Fruit fly (Drosophila melanogaster) whole organism, embryonic: ENCODE measurements around the gene CG4133.

Source experiments
- Atf6 ChIP-seq: fragments of 200-800 bp; sonication (Bioruptor generic); IDR thresholded peaks from 2 replicates; pipeline ENCODE4 v1.3.6; 2022; ENCODE audit warnings: missing biosample characterization, missing genetic modification characterization
- CG10654 ChIP-seq: fragments of 200-800 bp; sonication (Bioruptor generic); optimal IDR thresholded peaks from 2 replicates; lab custom pipeline; 2016; ENCODE audit warnings: missing biosample characterization, missing genetic modification characterization
- CG10959 ChIP-seq: fragments of 200-800 bp; sonication (Bioruptor generic); IDR thresholded peaks from 2 replicates; pipeline ENCODE4 v1.3.6; 2022; ENCODE audit warnings: missing biosample characterization, missing genetic modification characterization
- CG12071 ChIP-seq: fragments of 200-800 bp; sonication (Bioruptor generic); optimal IDR thresholded peaks from 3 replicates; lab custom pipeline; 2018; ENCODE audit warnings: missing biosample characterization, mild to moderate bottlenecking, missing genetic modification characterization
- CG12236 ChIP-seq: fragments of 200-800 bp; sonication (Bioruptor generic); optimal IDR thresholded peaks from 2 replicates; lab custom pipeline; 2016; ENCODE audit warnings: missing biosample characterization, missing genetic modification characterization
- CG15269 ChIP-seq: fragments of 200-800 bp; sonication (Bioruptor generic); optimal IDR thresholded peaks from 2 replicates; lab custom pipeline; 2018; ENCODE audit warnings: missing biosample characterization, mild to moderate bottlenecking, missing genetic modification characterization, moderate library complexity
- CG1603 ChIP-seq: fragments of 200-800 bp; sonication (Bioruptor generic); optimal IDR thresholded peaks from 2 replicates; lab custom pipeline; 2019; ENCODE audit warnings: missing biosample characterization, mild to moderate bottlenecking, missing genetic modification characterization, moderate library complexity
- CG16779 ChIP-seq: fragments of 200-800 bp; sonication (Bioruptor generic); IDR thresholded peaks from 2 replicates; pipeline ENCODE4 v1.3.6; 2022; ENCODE audit warnings: missing biosample characterization, missing genetic modification characterization
- CG17568 ChIP-seq: fragments of 200-800 bp; sonication (Bioruptor generic); optimal IDR thresholded peaks from 2 replicates; lab custom pipeline; 2018; ENCODE audit warnings: missing biosample characterization, mild to moderate bottlenecking, missing genetic modification characterization, moderate library complexity
- CG18262 ChIP-seq: fragments of 200-800 bp; optimal IDR thresholded peaks from 3 replicates; lab custom pipeline; 2019; ENCODE audit warnings: missing biosample characterization, mild to moderate bottlenecking, missing genetic modification characterization, moderate library complexity
- CG2116 ChIP-seq: fragments of 200-800 bp; sonication (Bioruptor generic); optimal IDR thresholded peaks from 3 replicates; lab custom pipeline; 2018; ENCODE audit warnings: missing biosample characterization, mild to moderate bottlenecking, missing genetic modification characterization
- CG2129 ChIP-seq: fragments of 200-800 bp; sonication (Bioruptor generic); IDR thresholded peaks from 2 replicates; pipeline ENCODE4 v1.3.6; 2022; ENCODE audit warnings: missing biosample characterization, missing genetic modification characterization; ENCODE audit not compliant: partially characterized antibody
- CG31388 ChIP-seq: fragments of 200-800 bp; sonication (Bioruptor generic); optimal IDR thresholded peaks from 2 replicates; lab custom pipeline; 2016; ENCODE audit warnings: missing biosample characterization, missing genetic modification characterization
- CG32532 ChIP-seq: fragments of 200-800 bp; sonication (Bioruptor generic); IDR thresholded peaks from 2 replicates; pipeline ENCODE4 v1.3.6; 2022; ENCODE audit warnings: missing biosample characterization, missing genetic modification characterization
- CG32772 ChIP-seq: fragments of 200-800 bp; sonication (Bioruptor generic); IDR thresholded peaks from 2 replicates; pipeline ENCODE4 v1.3.6; 2022; ENCODE audit warnings: missing biosample characterization, missing genetic modification characterization
- CG34224 ChIP-seq: fragments of 200-800 bp; sonication (Bioruptor generic); IDR thresholded peaks from 3 replicates; pipeline ENCODE4 v1.3.6; 2022; ENCODE audit warnings: missing biosample characterization, missing genetic modification characterization; ENCODE audit not compliant: partially characterized antibody
- CG4328 ChIP-seq: fragments of 200-800 bp; sonication (Bioruptor generic); optimal IDR thresholded peaks from 3 replicates; lab custom pipeline; 2017; ENCODE audit warnings: missing biosample characterization, missing genetic modification reagents, missing genetic modification characterization
- CG4617 ChIP-seq: fragments of 200-800 bp; sonication (Bioruptor generic); optimal IDR thresholded peaks from 3 replicates; lab custom pipeline; 2016; ENCODE audit warnings: missing biosample characterization, missing genetic modification characterization, borderline replicate concordance
- CG5953 ChIP-seq: fragments of 200-800 bp; sonication (Bioruptor generic); IDR thresholded peaks from 2 replicates; pipeline ENCODE4 v1.3.6; 2022; ENCODE audit warnings: missing biosample characterization, missing genetic modification characterization
- CG6813 ChIP-seq: fragments of 200-800 bp; sonication (Bioruptor generic); optimal IDR thresholded peaks from 2 replicates; lab custom pipeline; 2017; ENCODE audit warnings: missing biosample characterization, missing genetic modification characterization, mild to moderate bottlenecking, moderate library complexity, missing genetic modification reagents
- CG9215 ChIP-seq: fragments of 200-800 bp; sonication (Bioruptor generic); IDR thresholded peaks from 2 replicates; pipeline ENCODE4 v1.3.6; 2022; ENCODE audit warnings: missing biosample characterization, missing genetic modification characterization
- CTCF ChIP-seq: fragments of 200-800 bp; sonication (Bioruptor generic); optimal IDR thresholded peaks from 2 replicates; lab custom pipeline; 2017; ENCODE audit warnings: missing biosample characterization, mild to moderate bottlenecking, missing genetic modification characterization, moderate library complexity
- Dfd ChIP-seq, 2 experiments: fragments of >200 bp; optimal IDR thresholded peaks; 2 replicates each; lab custom pipeline; 2017; ENCODE audit warnings: missing biosample characterization in 2 of 2, missing genetic modification characterization in 2 of 2
- H15 ChIP-seq: fragments of 200-800 bp; sonication (Bioruptor generic); IDR thresholded peaks from 3 replicates; pipeline ENCODE4 v1.3.6; 2022; ENCODE audit warnings: missing biosample characterization, missing genetic modification characterization
- MBD-R2 ChIP-seq: fragments of 200-800 bp; sonication (Bioruptor generic); IDR thresholded peaks from 2 replicates; pipeline ENCODE4 v1.3.6; 2022; ENCODE audit warnings: missing biosample characterization, missing genetic modification characterization
- Neu2 ChIP-seq: fragments of 200-800 bp; sonication (Bioruptor generic); optimal IDR thresholded peaks from 3 replicates; lab custom pipeline; 2016; ENCODE audit warnings: missing biosample characterization, missing genetic modification characterization, borderline replicate concordance
- Nf-YA ChIP-seq: fragments of 200-800 bp; sonication (Bioruptor generic); IDR thresholded peaks from 2 replicates; pipeline ENCODE4 v1.3.6; 2022; ENCODE audit warnings: missing biosample characterization, missing genetic modification characterization
- PHDP ChIP-seq: fragments of 200-800 bp; sonication (Bioruptor generic); optimal IDR thresholded peaks from 3 replicates; lab custom pipeline; 2018; ENCODE audit warnings: missing biosample characterization, mild to moderate bottlenecking, missing genetic modification characterization, moderate library complexity
- Spps ChIP-seq: fragments of 200-800 bp; sonication (Bioruptor generic); optimal IDR thresholded peaks from 2 replicates; lab custom pipeline; 2018; ENCODE audit warnings: missing biosample characterization, mild to moderate bottlenecking, missing genetic modification characterization
- amos ChIP-seq: fragments of 200-800 bp; sonication (Bioruptor generic); IDR thresholded peaks from 2 replicates; pipeline ENCODE4 v1.3.6; 2022; ENCODE audit warnings: missing biosample characterization, missing genetic modification characterization; ENCODE audit not compliant: partially characterized antibody
- ap ChIP-seq: fragments of 200-800 bp; sonication (Bioruptor generic); IDR thresholded peaks from 2 replicates; pipeline ENCODE4 v1.3.6; 2022; ENCODE audit warnings: missing biosample characterization, missing genetic modification characterization
- ara ChIP-seq: fragments of 200-800 bp; sonication (Bioruptor generic); IDR thresholded peaks from 2 replicates; pipeline ENCODE4 v1.3.6; 2022; ENCODE audit warnings: missing biosample characterization, missing genetic modification characterization
- ase ChIP-seq: fragments of 200-800 bp; sonication (Bioruptor generic); IDR thresholded peaks from 3 replicates; pipeline ENCODE4 v1.3.6; 2022; ENCODE audit warnings: missing biosample characterization, missing genetic modification characterization
- corto ChIP-seq: fragments of 200-800 bp; sonication (Bioruptor generic); optimal IDR thresholded peaks from 2 replicates; lab custom pipeline; 2016; ENCODE audit warnings: missing biosample characterization, mild to moderate bottlenecking, missing genetic modification characterization, moderate library complexity
- ind ChIP-seq: fragments of 200-800 bp; sonication (Bioruptor generic); optimal IDR thresholded peaks from 3 replicates; lab custom pipeline; 2016; ENCODE audit warnings: missing biosample characterization, missing genetic modification characterization
- jing ChIP-seq: fragments of 200-800 bp; sonication (Bioruptor generic); optimal IDR thresholded peaks from 2 replicates; lab custom pipeline; 2018; ENCODE audit warnings: missing biosample characterization, mild to moderate bottlenecking, missing genetic modification characterization
- lab ChIP-seq: fragments of 200-800 bp; sonication (Bioruptor generic); optimal IDR thresholded peaks from 3 replicates; lab custom pipeline; 2017; ENCODE audit warnings: missing biosample characterization, missing genetic modification characterization, mild to moderate bottlenecking, moderate library complexity, missing genetic modification reagents
- lbe ChIP-seq: fragments of 200-800 bp; sonication (Bioruptor generic); optimal IDR thresholded peaks from 2 replicates; lab custom pipeline; 2016; ENCODE audit warnings: missing biosample characterization, mild to moderate bottlenecking, missing genetic modification characterization
- oc ChIP-seq: fragments of 200-800 bp; sonication (Bioruptor generic); optimal IDR thresholded peaks from 2 replicates; lab custom pipeline; 2018; ENCODE audit warnings: missing biosample characterization, mild to moderate bottlenecking, missing genetic modification characterization, moderate library complexity
- pfk ChIP-seq: fragments of 200-800 bp; sonication (Bioruptor generic); optimal IDR thresholded peaks from 2 replicates; lab custom pipeline; 2018; ENCODE audit warnings: missing biosample characterization, mild to moderate bottlenecking, missing genetic modification characterization, moderate library complexity
- phol ChIP-seq: fragments of 200-800 bp; sonication (Bioruptor generic); optimal IDR thresholded peaks from 3 replicates; lab custom pipeline; 2018; ENCODE audit warnings: missing biosample characterization, mild to moderate bottlenecking, missing genetic modification characterization, moderate library complexity
- psq ChIP-seq: fragments of 200-800 bp; sonication (Bioruptor generic); optimal IDR thresholded peaks from 2 replicates; lab custom pipeline; 2017; ENCODE audit warnings: missing biosample characterization, missing genetic modification characterization
- sc ChIP-seq, 3 experiments: fragments of >200 bp in 2 of 3; fragments of 200-800 bp in 1 of 3; sonication (Bioruptor generic) in 1 of 3; optimal IDR thresholded peaks; 2 replicates in 2 of 3; 3 replicates in 1 of 3; lab custom pipeline; 2017; ENCODE audit warnings: mild to moderate bottlenecking in 1 of 3, missing biosample characterization in 1 of 3, missing genetic modification characterization in 1 of 3, missing genetic modification reagents in 1 of 3
- ssp ChIP-seq: fragments of 200-800 bp; sonication (Bioruptor generic); IDR thresholded peaks from 2 replicates; pipeline ENCODE4 v1.3.6; 2022; ENCODE audit warnings: missing biosample characterization, missing genetic modification characterization
- tna ChIP-seq: fragments of 200-800 bp; sonication (Bioruptor generic); IDR thresholded peaks from 2 replicates; pipeline ENCODE4 v1.3.6; 2022; ENCODE audit warnings: missing biosample characterization, missing genetic modification characterization; ENCODE audit not compliant: partially characterized antibody
- toy ChIP-seq: fragments of 200-800 bp; sonication (Bioruptor generic); IDR thresholded peaks from 2 replicates; pipeline ENCODE4 v1.3.6; 2022; ENCODE audit warnings: missing biosample characterization, missing genetic modification characterization
- trem ChIP-seq: fragments of 200-800 bp; optimal IDR thresholded peaks from 3 replicates; lab custom pipeline; 2019; ENCODE audit warnings: missing biosample characterization, mild to moderate bottlenecking, missing genetic modification characterization, moderate library complexity
- tx ChIP-seq: fragments of 200-800 bp; sonication (Bioruptor generic); optimal IDR thresholded peaks from 2 replicates; lab custom pipeline; 2016; ENCODE audit warnings: missing biosample characterization, missing genetic modification characterization
- unpg ChIP-seq: fragments of 200-800 bp; sonication (Bioruptor generic); optimal IDR thresholded peaks from 3 replicates; lab custom pipeline; 2018; ENCODE audit warnings: missing biosample characterization, mild to moderate bottlenecking, missing genetic modification characterization, moderate library complexity

Gene CG4133

dm6 chr2L:487719-488547, 32.6 kb downstream of the CG4133 start (continued):
- TF ChIP-seq CG10654 (no peak), CG2116 (GFP tag; lab: Kevin White, UChicago) (peak; percentile 3), ap (no peak), CG12236 (GFP tag; lab: Kevin White, UChicago) (no peak), corto (no peak), lbe (no peak), CG9215 (GFP tag; lab: Robert Waterston, UW) (no peak), CG34224 (GFP tag; lab: Robert Waterston, UW) (no peak), MBD-R2 (no peak), CG5953 (no peak), psq (GFP tag; lab: Kevin White, UChicago) (no peak), CG4328 (GFP tag; lab: Kevin White, UChicago) (no peak), H15 (GFP tag; lab: Robert Waterston, UW) (no peak), lab (GFP tag; lab: Kevin White, UChicago) (peak; percentile 48), amos (GFP tag; lab: Robert Waterston, UW) (no peak), sc (optimal IDR thresholded peaks at IDR 0.05; lab: Kevin White, UChicago) (no peak), sc (GFP tag; optimal IDR thresholded peaks at IDR 0.05; lab: Kevin White, UChicago) (no peak), Nf-YA (GFP tag; lab: Robert Waterston, UW) (no peak), CG12071 (GFP tag; lab: Kevin White, UChicago) (no peak), ara (GFP tag; lab: Robert Waterston, UW) (no peak; the same call in 1 of the 2 replicates), CG10959 (no peak), tna (GFP tag; lab: Robert Waterston, UW) (no peak), Neu2 (GFP tag; lab: Kevin White, UChicago) (no peak), ind (peak; percentile 7), PHDP (tag; lab: Kevin White, UChicago) (peak; percentile 32), CG15269 (tag; lab: Kevin White, UChicago) (peak; percentile 47), unpg (GFP tag; lab: Kevin White, UChicago) (peak; percentile 30), ssp (GFP tag; lab: Robert Waterston, UW) (no peak), CG6813 (GFP tag; lab: Kevin White, UChicago) (no peak), CG32532 (GFP tag; lab: Robert Waterston, UW) (no peak), phol (tag; lab: Kevin White, UChicago) (peak; percentile 47), ase (GFP tag; lab: Robert Waterston, UW) (peak; percentile 32; the same call in 1 of the 3 replicates), CG31388 (GFP tag; lab: Kevin White, UChicago) (no peak), CG32772 (GFP tag; lab: Robert Waterston, UW) (no peak), jing (GFP tag; lab: Kevin White, UChicago) (no peak), tx (GFP tag; lab: Kevin White, UChicago) (peak; percentile 25), Dfd (GFP tag; optimal IDR thresholded peaks at IDR 0.05; lab: Kevin White, UChicago) (no peak), toy (no peak), CTCF (GFP tag; lab: Kevin White, UChicago) (no peak), Atf6 (GFP tag; lab: Robert Waterston, UW) (no peak; the same call in 1 of the 2 replicates), CG16779 (GFP tag; lab: Robert Waterston, UW) (no peak), CG4617 (GFP tag; lab: Kevin White, UChicago) (no peak), CG18262 (tag; lab: Kevin White, UChicago) (peak; percentile 47), CG2129 (no peak), Spps (tag; lab: Kevin White, UChicago) (no peak), CG1603 (no peak), trem (tag; lab: Kevin White, UChicago) (no peak), CG17568 (GFP tag; lab: Kevin White, UChicago) (no peak), pfk (GFP tag; lab: Kevin White, UChicago) (no peak), oc (tag; lab: Kevin White, UChicago) (no peak)
